Worm (Caenorhabditis elegans): Measurements from ENCODE around the gene K02A2.5.
A peak's percentile ranks its signal among the peaks of the same experiment; 100 is the strongest.
"Not testable (repeated sequence)": the region's sequence is repeated elsewhere in the genome, so short reads cannot be mapped to it uniquely, and the experiment has no call there.

K02A2.5 gene

ce11 chrII:7371574-7371973 is 40.3 kb downstream of the K02A2.5 start:
- TF ChIP-seq snpc-4 (GFP tag; optimal IDR thresholded peaks at IDR 0.05) (peak; percentile 40), snpc-4 (tag; optimal IDR thresholded peaks at IDR 0.05) (peak in 2 of 4 experiments; percentile 89 to 93)

ce11 chrII:7370195-7370594 is 41.6 kb downstream of the K02A2.5 start, which contains the start of gene F43E2.11:
F43E2.11 (minus strand) TSS chrII:7370295.
- not testable (repeated sequence) for TF ChIP-seq ccch-3 (GFP tag; optimal IDR thresholded peaks at IDR 0.05); F49E8.2 (tag; optimal IDR thresholded peaks at IDR 0.05; ENCODE audit: insufficient read depth); Y53G8AR.9 (GFP tag; conservative IDR thresholded peaks at IDR 0.05)

ce11 chrII:7368761-7369160 is 43.1 kb downstream of the K02A2.5 start, which contains the start of gene F43E2.6:
F43E2.6 (minus strand) TSS chrII:7368861.
- no peak for TF ChIP-seq unc-62 (GFP tag; optimal IDR thresholded peaks at IDR 0.05)
- no peak for TF ChIP-seq nhr-80 (tag; optimal IDR thresholded peaks at IDR 0.05)
- TF ChIP-seq aptf-3 (GFP tag; IDR thresholded peaks at IDR 0.05), result no peak
- no peak for TF ChIP-seq F39B2.1 (GFP tag; IDR thresholded peaks at IDR 0.05)
- no peak for TF ChIP-seq lsl-1 (GFP tag; optimal IDR thresholded peaks at IDR 0.05)
- TF ChIP-seq dpff-1 (tag; optimal IDR thresholded peaks at IDR 0.05), result no peak
- no peak for TF ChIP-seq mcd-1 (GFP tag; IDR thresholded peaks at IDR 0.05)
- no peak for TF ChIP-seq ztf-3 (GFP tag; optimal IDR thresholded peaks at IDR 0.05)
- TF ChIP-seq Y56A3A.18 (GFP tag; IDR thresholded peaks at IDR 0.05), result no peak
- no peak for TF ChIP-seq B0336.3 (GFP tag; IDR thresholded peaks at IDR 0.05)
- TF ChIP-seq ztf-18 (tag; optimal IDR thresholded peaks at IDR 0.05), result no peak
- no peak for TF ChIP-seq B0019.2 (GFP tag; conservative IDR thresholded peaks at IDR 0.05)
- no peak for TF ChIP-seq egl-18 (GFP tag; IDR thresholded peaks at IDR 0.05)
- no peak for TF ChIP-seq mes-4 (tag; optimal IDR thresholded peaks at IDR 0.05)
- TF ChIP-seq sptf-2 (GFP tag; optimal IDR thresholded peaks at IDR 0.05), result no peak
- no peak for TF ChIP-seq F33H1.4 (GFP tag; IDR thresholded peaks at IDR 0.05)
- no peak for TF ChIP-seq D2030.7 (GFP tag; IDR thresholded peaks at IDR 0.05)

ce11 chrII:7363990-7364455 is 47.8 kb downstream of the K02A2.5 start, which contains the start of gene msra-1:
msra-1 (minus strand) TSS chrII:7364040.
- TF ChIP-seq nfya-1 (tag; optimal IDR thresholded peaks at IDR 0.05; ENCODE audit: borderline replicate concordance, insufficient read depth) (no peak), ZK185.1 (tag; optimal IDR thresholded peaks at IDR 0.05; ENCODE audit: poor library complexity, severe bottlenecking) (peak; percentile 32), nhr-80 (tag; optimal IDR thresholded peaks at IDR 0.05) (peak; percentile 80), cebp-1 (GFP tag; IDR thresholded peaks at IDR 0.05) (no peak), cebp-1 (tag; optimal IDR thresholded peaks at IDR 0.05) (no peak), hmg-1.2 (GFP tag; IDR thresholded peaks at IDR 0.05) (peak; percentile 32; the same call in 1 of the 2 replicates), F10E7.11 (tag; optimal IDR thresholded peaks at IDR 0.05) (no peak), attf-5 (GFP tag; optimal IDR thresholded peaks at IDR 0.05) (peak; percentile 22), him-1 (tag; optimal IDR thresholded peaks at IDR 0.05) (no peak), ceh-91 (GFP tag; IDR thresholded peaks at IDR 0.05) (no peak), snpc-3.4 (tag; optimal IDR thresholded peaks at IDR 0.05) (no peak), Y95B8A.8 (GFP tag; IDR thresholded peaks at IDR 0.05) (no peak), nhr-90 (tag; optimal IDR thresholded peaks at IDR 0.05) (no peak)
